Worm (Caenorhabditis elegans): Measurements from ENCODE around the gene fbxb-85.

fbxb-85 gene

DNA sequence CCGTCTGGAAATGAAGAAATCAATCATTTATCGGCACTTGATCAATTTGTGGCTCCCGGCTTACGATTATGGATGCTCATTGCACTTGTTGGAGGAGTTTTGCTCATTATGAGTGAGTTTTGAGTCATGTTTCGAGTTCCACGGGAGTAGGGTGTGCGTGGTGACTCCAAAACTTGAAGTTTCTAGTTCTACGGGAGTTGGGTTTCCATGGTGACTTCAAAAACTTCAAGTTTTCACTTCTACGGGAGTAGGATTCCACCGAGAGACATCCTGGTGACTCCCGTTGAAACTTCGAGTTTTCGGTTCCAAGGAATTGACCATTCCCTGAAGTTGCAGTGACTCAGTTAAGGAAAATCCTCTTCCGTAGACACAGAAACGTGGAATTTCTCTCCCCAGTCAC is 8.1 kb upstream of the fbxb-85 start (continued):
- TF ChIP-seq ets-4 (tag; optimal IDR thresholded peaks at IDR 0.05), result peak; percentile 93
- TF ChIP-seq lin-11 (tag; optimal IDR thresholded peaks at IDR 0.05), result no peak
- TF ChIP-seq ceh-19 (GFP tag; optimal IDR thresholded peaks at IDR 0.05), result peak; percentile 53
- TF ChIP-seq ceh-6 (GFP tag; optimal IDR thresholded peaks at IDR 0.05), result peak; percentile 60
- peak; percentile 91 for TF ChIP-seq ceh-34 (tag; optimal IDR thresholded peaks at IDR 0.05)
- no peak for TF ChIP-seq hlh-30 (tag; optimal IDR thresholded peaks at IDR 0.05; ENCODE audit: insufficient read depth)
- no peak for TF ChIP-seq K02D7.2 (tag; optimal IDR thresholded peaks at IDR 0.05)
- peak; percentile 97 for TF ChIP-seq ceh-2 (tag; optimal IDR thresholded peaks at IDR 0.05)
- peak; percentile 26; the same call in 1 of the 2 replicates for TF ChIP-seq ceh-45 (GFP tag; IDR thresholded peaks at IDR 0.05)
- TF ChIP-seq T23F11.4 (GFP tag; optimal IDR thresholded peaks at IDR 0.05), result no peak
- peak; percentile 95 for TF ChIP-seq dmd-4 (tag; optimal IDR thresholded peaks at IDR 0.05; ENCODE audit: borderline replicate concordance)
- TF ChIP-seq madf-2 (tag; optimal IDR thresholded peaks at IDR 0.05), result peak; percentile 1
- TF ChIP-seq hlh-8 (tag; optimal IDR thresholded peaks at IDR 0.05), result peak; percentile 88
- TF ChIP-seq pat-9 (tag; optimal IDR thresholded peaks at IDR 0.05), result no peak
- no peak for TF ChIP-seq ama-1 (optimal IDR thresholded peaks at IDR 0.05)
- TF ChIP-seq eyg-1 (tag; optimal IDR thresholded peaks at IDR 0.05), result peak; percentile 15

DNA sequence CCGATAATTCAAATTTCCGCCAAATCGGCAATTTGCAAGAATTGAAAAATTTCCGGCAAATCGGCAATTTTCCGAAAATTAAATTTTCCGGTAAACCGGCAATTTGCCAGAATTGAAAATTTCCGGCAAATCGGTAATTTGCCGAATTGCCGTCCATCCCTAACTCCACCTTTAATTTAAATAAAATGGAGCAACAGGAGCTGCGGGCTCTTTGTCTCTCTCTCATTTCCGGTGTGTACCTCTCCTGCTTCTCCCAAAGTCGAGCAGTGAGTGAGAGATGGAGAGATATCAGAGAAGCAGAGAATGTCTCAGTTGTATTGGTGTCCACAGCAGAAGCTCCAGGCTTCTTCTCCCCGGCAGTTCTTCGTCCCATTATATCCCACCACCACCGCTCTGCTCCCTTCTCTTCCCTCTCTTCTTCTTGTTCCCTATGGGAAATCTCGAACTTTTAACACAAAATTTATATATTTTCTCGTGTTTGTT is 6.7 kb upstream of the fbxb-85 start, which contains the start of gene Y39A1C.1:
Y39A1C.1 (plus strand) TSS at position 51 of the 483 bp plus-strand sequence.
- TF ChIP-seq hlh-6 (tag; optimal IDR thresholded peaks at IDR 0.05) (no peak), ceh-34 (tag; optimal IDR thresholded peaks at IDR 0.05) (peak; percentile 28), unc-55 (GFP tag; optimal IDR thresholded peaks at IDR 0.05) (peak; percentile 6), unc-3 (GFP tag; conservative IDR thresholded peaks at IDR 0.05) (no peak), unc-3 (tag; optimal IDR thresholded peaks at IDR 0.05) (no peak), ztf-16 (tag; optimal IDR thresholded peaks at IDR 0.05) (no peak), ceh-18 (tag; optimal IDR thresholded peaks at IDR 0.05) (peak; percentile 38), dve-1 (tag; optimal IDR thresholded peaks at IDR 0.05) (no peak), ceh-48 (tag; optimal IDR thresholded peaks at IDR 0.05) (no peak), nhr-232 (tag; optimal IDR thresholded peaks at IDR 0.05) (no peak), npax-4 (tag; optimal IDR thresholded peaks at IDR 0.05) (no peak), nfya-1 (tag; optimal IDR thresholded peaks at IDR 0.05) (peak; percentile 37), elt-4 (tag; optimal IDR thresholded peaks at IDR 0.05) (no peak), C08G9.2 (tag; optimal IDR thresholded peaks at IDR 0.05) (peak; percentile 2), pat-9 (tag; optimal IDR thresholded peaks at IDR 0.05) (no peak), madf-2 (tag; optimal IDR thresholded peaks at IDR 0.05) (no peak), eyg-1 (tag; optimal IDR thresholded peaks at IDR 0.05) (no peak), tbx-2 (tag; optimal IDR thresholded peaks at IDR 0.05) (peak; percentile 29), ceh-9 (tag; optimal IDR thresholded peaks at IDR 0.05) (no peak), ceh-14 (tag; optimal IDR thresholded peaks at IDR 0.05) (peak; percentile 5), ceh-19 (GFP tag; optimal IDR thresholded peaks at IDR 0.05) (peak; percentile 37), F13H6.1 (tag; optimal IDR thresholded peaks at IDR 0.05) (no peak), pros-1 (tag; optimal IDR thresholded peaks at IDR 0.05) (no peak), gmeb-2 (tag; optimal IDR thresholded peaks at IDR 0.05) (no peak), hlh-30 (tag; optimal IDR thresholded peaks at IDR 0.05; ENCODE audit: insufficient read depth) (no peak), hlh-8 (tag; optimal IDR thresholded peaks at IDR 0.05) (no peak), K02D7.2 (tag; optimal IDR thresholded peaks at IDR 0.05) (no peak), mec-3 (tag; optimal IDR thresholded peaks at IDR 0.05; ENCODE audit: borderline replicate concordance) (peak; percentile 12), fkh-6 (tag; optimal IDR thresholded peaks at IDR 0.05) (no peak), ets-4 (tag; optimal IDR thresholded peaks at IDR 0.05) (no peak), ceh-22 (tag; optimal IDR thresholded peaks at IDR 0.05) (no peak), unc-42 (tag; optimal IDR thresholded peaks at IDR 0.05) (peak; percentile 43), ceh-24 (tag; optimal IDR thresholded peaks at IDR 0.05) (no peak), hlh-13 (GFP tag; optimal IDR thresholded peaks at IDR 0.05) (no peak), ceh-31 (tag; optimal IDR thresholded peaks at IDR 0.05) (peak; percentile 61), ref-2 (tag; optimal IDR thresholded peaks at IDR 0.05) (peak; percentile 11)
